Fruit fly (Drosophila melanogaster): Measurements from ENCODE around the gene Atg101.

dm6 chrX:18789353-18790210, 1.9 kb upstream of the Atg101 start:
- TF ChIP-seq CG1529 (GFP tag; optimal IDR thresholded peaks at IDR 0.05): no peak
- peak; percentile 69 for TF ChIP-seq CG18599 (GFP tag; optimal IDR thresholded peaks at IDR 0.05)
- peak; percentile 52 for TF ChIP-seq NFAT (GFP tag; IDR thresholded peaks at IDR 0.05)
- TF ChIP-seq CG13894 (tag; optimal IDR thresholded peaks at IDR 0.05): peak; percentile 25
- TF ChIP-seq Hr39 (optimal IDR thresholded peaks at IDR 0.05): no peak
- no peak for TF ChIP-seq jigr1 (GFP tag; IDR thresholded peaks at IDR 0.05)
